Worm (Caenorhabditis elegans): Measurements from ENCODE around the gene spig-3.

DNA sequence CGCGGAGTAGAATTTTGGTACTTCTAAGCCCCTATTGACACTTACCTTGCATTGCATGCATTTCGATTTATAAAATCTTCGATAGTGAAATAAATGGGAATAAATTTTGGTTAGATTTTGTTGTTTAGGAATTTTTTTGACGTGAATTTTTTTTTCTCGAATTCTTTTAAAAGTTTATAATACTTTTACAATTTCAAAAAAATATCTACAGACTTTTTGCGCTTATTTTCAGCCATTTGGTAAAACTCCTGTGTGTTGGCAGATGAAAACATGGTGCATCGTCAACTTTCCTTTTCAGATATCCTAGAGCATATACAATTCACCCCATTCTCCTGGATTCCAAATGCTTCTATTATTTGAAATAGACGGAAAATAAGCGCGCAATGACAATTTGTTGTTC lies 8.8 kb downstream of the spig-3 start, which contains the start of gene F14D7.18:
- TF ChIP-seq him-1 (tag; optimal IDR thresholded peaks at IDR 0.05) (no peak), W03F9.2 (tag; optimal IDR thresholded peaks at IDR 0.05) (no peak)
